Fruit fly (Drosophila melanogaster) whole organism, embryonic: ENCODE data around the gene Spx.

Source experiments
- Asciz ChIP-seq: fragments of 200-800 bp; sonication (Bioruptor generic); optimal IDR thresholded peaks from 2 replicates; lab custom pipeline; 2017; ENCODE audit warnings: missing biosample characterization, mild to moderate bottlenecking, missing genetic modification characterization, missing genetic modification reagents
- CG11560 ChIP-seq: fragments of 200-800 bp; sonication (Bioruptor generic); IDR thresholded peaks from 3 replicates; pipeline ENCODE4 v1.3.6; 2022; ENCODE audit warnings: missing biosample characterization, missing genetic modification characterization
- CG16779 ChIP-seq: fragments of 200-800 bp; sonication (Bioruptor generic); IDR thresholded peaks from 2 replicates; pipeline ENCODE4 v1.3.6; 2022; ENCODE audit warnings: missing biosample characterization, missing genetic modification characterization
- CG18764 ChIP-seq: fragments of 200-800 bp; sonication (Bioruptor generic); optimal IDR thresholded peaks from 3 replicates; lab custom pipeline; 2016; ENCODE audit warnings: missing biosample characterization, missing genetic modification characterization
- CG34224 ChIP-seq: fragments of 200-800 bp; sonication (Bioruptor generic); IDR thresholded peaks from 3 replicates; pipeline ENCODE4 v1.3.6; 2022; ENCODE audit warnings: missing biosample characterization, missing genetic modification characterization; ENCODE audit not compliant: partially characterized antibody
- CG34376 ChIP-seq: fragments of 200-800 bp; sonication (Bioruptor generic); optimal IDR thresholded peaks from 2 replicates; lab custom pipeline; 2018; ENCODE audit warnings: missing biosample characterization, mild to moderate bottlenecking, missing genetic modification characterization
- CG43689 ChIP-seq: fragments of 200-800 bp; sonication (Bioruptor generic); IDR thresholded peaks from 2 replicates; pipeline ENCODE4 v1.3.6; 2022; ENCODE audit warnings: missing biosample characterization, missing genetic modification characterization
- CG4854 ChIP-seq: fragments of 200-800 bp; sonication (Bioruptor generic); optimal IDR thresholded peaks from 2 replicates; lab custom pipeline; 2016; ENCODE audit warnings: missing biosample characterization, missing genetic modification characterization, inconsistent platforms
- CG5180 ChIP-seq: fragments of 200-800 bp; sonication (Bioruptor generic); optimal IDR thresholded peaks from 3 replicates; lab custom pipeline; 2017; ENCODE audit warnings: missing biosample characterization, missing genetic modification characterization, mild to moderate bottlenecking, moderate library complexity, missing genetic modification reagents
- CG6254 ChIP-seq: fragments of 200-800 bp; sonication (Bioruptor generic); optimal IDR thresholded peaks from 3 replicates; lab custom pipeline; 2017; ENCODE audit warnings: mild to moderate bottlenecking, missing biosample characterization, missing genetic modification reagents, missing genetic modification characterization
- CG6654 ChIP-seq: fragments of 200-800 bp; sonication (Bioruptor generic); optimal IDR thresholded peaks from 2 replicates; lab custom pipeline; 2017; ENCODE audit warnings: missing biosample characterization, mild to moderate bottlenecking, missing genetic modification characterization
- CG7271 ChIP-seq: fragments of 200-800 bp; sonication (Bioruptor generic); optimal IDR thresholded peaks from 2 replicates; lab custom pipeline; 2018; ENCODE audit warnings: missing biosample characterization, mild to moderate bottlenecking, missing genetic modification characterization, moderate library complexity
- CG7839 ChIP-seq: fragments of 200-800 bp; sonication (Bioruptor generic); optimal IDR thresholded peaks from 3 replicates; lab custom pipeline; 2018; ENCODE audit warnings: missing biosample characterization, mild to moderate bottlenecking, missing genetic modification characterization, moderate library complexity
- CG7928 ChIP-seq: fragments of 200-800 bp; sonication (Bioruptor generic); optimal IDR thresholded peaks from 2 replicates; lab custom pipeline; 2017; ENCODE audit warnings: missing biosample characterization, mild to moderate bottlenecking, missing genetic modification characterization
- D ChIP-seq, 2 experiments: fragments of 200-800 bp in 1 of 2; fragments of >200 bp in 1 of 2; sonication (Bioruptor generic) in 1 of 2; optimal IDR thresholded peaks; 2 replicates in 1 of 2; 3 replicates in 1 of 2; lab custom pipeline; 2017; ENCODE audit warnings: mild to moderate bottlenecking in 1 of 2, missing biosample characterization in 1 of 2, missing genetic modification characterization in 1 of 2, missing genetic modification reagents in 1 of 2
- Doc2 ChIP-seq: fragments of 200-800 bp; sonication (Bioruptor generic); IDR thresholded peaks from 2 replicates; pipeline ENCODE4 v1.3.6; 2022; ENCODE audit warnings: missing biosample characterization, missing genetic modification characterization
- Drgx ChIP-seq: fragments of 200-800 bp; sonication (Bioruptor generic); IDR thresholded peaks from 2 replicates; pipeline ENCODE4 v1.3.6; 2022; ENCODE audit warnings: missing biosample characterization, missing genetic modification characterization
- E2f1 ChIP-seq: fragments of 200-800 bp; sonication (Bioruptor generic); IDR thresholded peaks from 2 replicates; pipeline ENCODE4 v1.3.6; 2022; ENCODE audit warnings: missing biosample characterization, missing genetic modification characterization
- E2f2 ChIP-seq: fragments of 200-800 bp; sonication (Bioruptor generic); IDR thresholded peaks from 2 replicates; pipeline ENCODE4 v1.3.6; 2022; ENCODE audit warnings: missing biosample characterization, missing genetic modification characterization
- Fer2 ChIP-seq: fragments of 200-800 bp; sonication (Bioruptor generic); optimal IDR thresholded peaks from 2 replicates; lab custom pipeline; 2018; ENCODE audit warnings: missing biosample characterization, mild to moderate bottlenecking, missing genetic modification characterization, moderate library complexity
- H15 ChIP-seq: fragments of 200-800 bp; sonication (Bioruptor generic); IDR thresholded peaks from 3 replicates; pipeline ENCODE4 v1.3.6; 2022; ENCODE audit warnings: missing biosample characterization, missing genetic modification characterization
- HLH3B ChIP-seq: fragments of 200-800 bp; sonication (Bioruptor generic); IDR thresholded peaks from 2 replicates; pipeline ENCODE4 v1.3.6; 2022; ENCODE audit warnings: missing biosample characterization, missing genetic modification characterization
- Hand ChIP-seq: fragments of 200-800 bp; sonication (Bioruptor generic); optimal IDR thresholded peaks from 2 replicates; lab custom pipeline; 2017; ENCODE audit warnings: mild to moderate bottlenecking, missing biosample characterization, missing genetic modification reagents, missing genetic modification characterization
- HmgD ChIP-seq: fragments of 200-800 bp; sonication (Bioruptor generic); optimal IDR thresholded peaks from 3 replicates; lab custom pipeline; 2016; ENCODE audit warnings: missing biosample characterization, missing genetic modification characterization
- HmgZ ChIP-seq: fragments of 200-800 bp; sonication (Bioruptor generic); optimal IDR thresholded peaks from 2 replicates; lab custom pipeline; 2018; ENCODE audit warnings: missing biosample characterization, mild to moderate bottlenecking, missing genetic modification characterization
- Kr ChIP-seq: fragments of 200-800 bp; sonication (Bioruptor generic); optimal IDR thresholded peaks from 2 replicates; lab custom pipeline; 2017; ENCODE audit warnings: missing biosample characterization, mild to moderate bottlenecking, missing genetic modification characterization
- Lim3 ChIP-seq: fragments of 200-800 bp; sonication (Bioruptor generic); IDR thresholded peaks from 2 replicates; pipeline ENCODE4 v1.3.6; 2022; ENCODE audit warnings: missing biosample characterization, missing genetic modification characterization
- Med ChIP-seq: fragments of 200-800 bp; sonication (Bioruptor generic); peaks from one replicate; lab custom pipeline; 2016; ENCODE audit warnings: missing biosample characterization, missing genetic modification characterization, mild to moderate bottlenecking, inconsistent platforms, moderate library complexity
- Opbp ChIP-seq: fragments of 200-800 bp; sonication (Bioruptor generic); IDR thresholded peaks from 3 replicates; pipeline ENCODE4 v1.3.6; 2022; ENCODE audit warnings: missing biosample characterization, missing genetic modification characterization; ENCODE audit not compliant: partially characterized antibody
- Ptx1 ChIP-seq: fragments of 200-800 bp; sonication (Bioruptor generic); IDR thresholded peaks from 2 replicates; pipeline ENCODE4 v1.3.6; 2022; ENCODE audit warnings: missing biosample characterization, missing genetic modification characterization
- Sox100B ChIP-seq: fragments of 200-800 bp; sonication (Bioruptor generic); optimal IDR thresholded peaks from 3 replicates; lab custom pipeline; 2018; ENCODE audit warnings: missing biosample characterization, mild to moderate bottlenecking, missing genetic modification characterization
- al ChIP-seq: fragments of 200-800 bp; sonication (Bioruptor generic); IDR thresholded peaks from 2 replicates; pipeline ENCODE4 v1.3.6; 2022; ENCODE audit warnings: missing biosample characterization, missing genetic modification characterization
- amos ChIP-seq: fragments of 200-800 bp; sonication (Bioruptor generic); IDR thresholded peaks from 2 replicates; pipeline ENCODE4 v1.3.6; 2022; ENCODE audit warnings: missing biosample characterization, missing genetic modification characterization; ENCODE audit not compliant: partially characterized antibody
- cas ChIP-seq: fragments of 200-800 bp; sonication (Bioruptor generic); IDR thresholded peaks from 2 replicates; pipeline ENCODE4 v1.3.6; 2022; ENCODE audit warnings: missing biosample characterization, missing genetic modification characterization
- crp ChIP-seq, 2 experiments: fragments of 200-800 bp; sonication (Bioruptor generic); optimal IDR thresholded peaks; 2 replicates in 1 of 2; 3 replicates in 1 of 2; lab custom pipeline; 2017; ENCODE audit warnings: missing biosample characterization in 2 of 2, missing genetic modification characterization in 2 of 2, mild to moderate bottlenecking in 1 of 2, moderate library complexity in 1 of 2
- dimm ChIP-seq: fragments of 200-800 bp; sonication (Bioruptor generic); IDR thresholded peaks from 2 replicates; pipeline ENCODE4 v1.3.6; 2022; ENCODE audit warnings: missing biosample characterization, missing genetic modification characterization
- en ChIP-seq: fragments of 200-800 bp; sonication (Bioruptor generic); optimal IDR thresholded peaks from 2 replicates; lab custom pipeline; 2016; ENCODE audit warnings: missing biosample characterization, missing genetic modification characterization
- fd102C ChIP-seq: fragments of 200-800 bp; sonication (Bioruptor generic); optimal IDR thresholded peaks from 2 replicates; lab custom pipeline; 2018; ENCODE audit warnings: missing biosample characterization, mild to moderate bottlenecking, missing genetic modification characterization, moderate library complexity
- gro ChIP-seq: fragments of 200-800 bp; sonication (Bioruptor generic); optimal IDR thresholded peaks from 2 replicates; lab custom pipeline; 2016; ENCODE audit warnings: missing biosample characterization, missing genetic modification characterization
- jumu ChIP-seq: fragments of 200-800 bp; sonication (Bioruptor generic); optimal IDR thresholded peaks from 3 replicates; lab custom pipeline; 2016; ENCODE audit warnings: missing biosample characterization, missing genetic modification characterization
- kah ChIP-seq: fragments of 200-800 bp; sonication (Bioruptor generic); optimal IDR thresholded peaks from 2 replicates; lab custom pipeline; 2018; ENCODE audit warnings: missing biosample characterization, mild to moderate bottlenecking, missing genetic modification characterization
- lab ChIP-seq: fragments of 200-800 bp; sonication (Bioruptor generic); optimal IDR thresholded peaks from 3 replicates; lab custom pipeline; 2017; ENCODE audit warnings: missing biosample characterization, missing genetic modification characterization, mild to moderate bottlenecking, moderate library complexity, missing genetic modification reagents
- lbe ChIP-seq: fragments of 200-800 bp; sonication (Bioruptor generic); optimal IDR thresholded peaks from 2 replicates; lab custom pipeline; 2016; ENCODE audit warnings: missing biosample characterization, mild to moderate bottlenecking, missing genetic modification characterization
- mirr ChIP-seq: fragments of 200-800 bp; sonication (Bioruptor generic); optimal IDR thresholded peaks from 3 replicates; lab custom pipeline; 2018; ENCODE audit warnings: missing biosample characterization, mild to moderate bottlenecking, missing genetic modification characterization
- pho ChIP-seq: fragments of 200-800 bp; sonication (Bioruptor generic); optimal IDR thresholded peaks from 2 replicates; lab custom pipeline; 2016; ENCODE audit warnings: missing biosample characterization, missing genetic modification characterization
- pum ChIP-seq: fragments of 200-800 bp; sonication (Bioruptor generic); optimal IDR thresholded peaks from 2 replicates; lab custom pipeline; 2016; ENCODE audit warnings: missing biosample characterization, missing genetic modification characterization
- run ChIP-seq: fragments of 200-800 bp; sonication (Bioruptor generic); optimal IDR thresholded peaks from 3 replicates; lab custom pipeline; 2018; ENCODE audit warnings: missing biosample characterization, mild to moderate bottlenecking, missing genetic modification characterization
- sim ChIP-seq: fragments of 200-800 bp; sonication (Bioruptor generic); IDR thresholded peaks from 2 replicates; pipeline ENCODE4 v1.3.6; 2022; ENCODE audit warnings: missing biosample characterization, missing genetic modification characterization
- trem ChIP-seq: fragments of 200-800 bp; optimal IDR thresholded peaks from 3 replicates; lab custom pipeline; 2019; ENCODE audit warnings: missing biosample characterization, mild to moderate bottlenecking, missing genetic modification characterization, moderate library complexity

Gene Spx

dm6 chrX:6263614-6264130, 8.1 kb downstream of the Spx start (continued):
- TF ChIP-seq pho (GFP tag; lab: Kevin White, UChicago) = peak; percentile 48
- TF ChIP-seq CG6254 (GFP tag; lab: Kevin White, UChicago) = peak; percentile 62
- peak; percentile 7 for TF ChIP-seq CG18764
- peak; percentile 94 for TF ChIP-seq Med (GFP tag; lab: Kevin White, UChicago)
- TF ChIP-seq CG5180 = peak; percentile 76
- TF ChIP-seq D (optimal IDR thresholded peaks at IDR 0.05; lab: Kevin White, UChicago) = no peak
- peak; percentile 74 for TF ChIP-seq D (GFP tag; optimal IDR thresholded peaks at IDR 0.05; lab: Kevin White, UChicago)
- TF ChIP-seq E2f2 (GFP tag; lab: Robert Waterston, UW) = peak; percentile 42; the same call in 1 of the 2 replicates
- no peak for TF ChIP-seq H15 (GFP tag; lab: Robert Waterston, UW)
- no peak for TF ChIP-seq CG34224 (GFP tag; lab: Robert Waterston, UW)
- peak; percentile 24 for TF ChIP-seq pum (GFP tag; lab: Kevin White, UChicago)
- no peak for TF ChIP-seq Doc2
- TF ChIP-seq lab (GFP tag; lab: Kevin White, UChicago) = peak; percentile 90
- no peak for TF ChIP-seq E2f1 (GFP tag; lab: Robert Waterston, UW)
- peak; percentile 84 for TF ChIP-seq CG34376
- peak; percentile 87 for TF ChIP-seq Sox100B (GFP tag; lab: Kevin White, UChicago)
- no peak for TF ChIP-seq HmgD (GFP tag; lab: Kevin White, UChicago)
- TF ChIP-seq mirr = peak; percentile 84
- no peak for TF ChIP-seq crp (GFP tag; optimal IDR thresholded peaks at IDR 0.05; lab: Kevin White, UChicago)
- peak; percentile 75 for TF ChIP-seq HmgZ (tag; lab: Kevin White, UChicago)
- TF ChIP-seq cas (GFP tag; lab: Robert Waterston, UW) = no peak
- 0 out of 3 replicates have a peak, but pooled peaks have one; percentile 41 for TF ChIP-seq CG11560 (tag; lab: Robert Waterston, UW)
- TF ChIP-seq sim (GFP tag; lab: Robert Waterston, UW) = no peak
- TF ChIP-seq Fer2 (tag; lab: Kevin White, UChicago) = peak; percentile 13
- peak; percentile 89 for TF ChIP-seq CG7839
- no peak for TF ChIP-seq jumu (GFP tag; lab: Kevin White, UChicago)
- TF ChIP-seq en = no peak
- TF ChIP-seq CG16779 = no peak
- no peak for TF ChIP-seq lbe
- no peak for TF ChIP-seq CG7271
- TF ChIP-seq fd102C = no peak
- peak; percentile 54; the same call in 1 of the 2 replicates for TF ChIP-seq al (GFP tag; lab: Robert Waterston, UW)
- peak; percentile 61 for TF ChIP-seq CG4854
- TF ChIP-seq Hand (GFP tag; lab: Kevin White, UChicago) = peak; percentile 72
- TF ChIP-seq dimm (GFP tag; lab: Robert Waterston, UW) = no peak
- peak; percentile 55 for TF ChIP-seq HLH3B
- TF ChIP-seq Opbp (GFP tag; lab: Robert Waterston, UW) = no peak
- no peak for TF ChIP-seq amos (GFP tag; lab: Robert Waterston, UW)
- peak; percentile 22 for TF ChIP-seq trem (tag; lab: Kevin White, UChicago)
- TF ChIP-seq kah (GFP tag; lab: Kevin White, UChicago) = peak; percentile 42
- TF ChIP-seq Ptx1 (GFP tag; lab: Robert Waterston, UW) = peak; percentile 67
- TF ChIP-seq CG7928 (GFP tag; lab: Kevin White, UChicago) = peak; percentile 40
- TF ChIP-seq run = peak; percentile 71
- 0 out of 2 replicates have a peak, but pooled peaks have one; percentile 20 for TF ChIP-seq CG43689 (GFP tag; lab: Robert Waterston, UW)
- TF ChIP-seq Lim3 (GFP tag; lab: Robert Waterston, UW) = no peak
- peak; percentile 58 for TF ChIP-seq gro
- no peak for TF ChIP-seq Kr
- peak; percentile 52; the same call in 1 of the 2 replicates for TF ChIP-seq Drgx
- peak; percentile 59 for TF ChIP-seq CG6654 (GFP tag; lab: Kevin White, UChicago)
- peak; percentile 78 for TF ChIP-seq Asciz
